Worm (Caenorhabditis elegans) whole organism, L3 larva: ENCODE results near the gene gpd-1.

Experiments
- R02D3.7 ChIP-seq: fragments of 150-350 bp; optimal IDR thresholded peaks from 2 replicates; lab custom pipeline; 2014; ENCODE audit warnings: missing biosample characterization, missing genetic modification characterization
- ceh-9 ChIP-seq: sonication (generic microtip); optimal IDR thresholded peaks from 2 replicates; lab custom pipeline; 2018; ENCODE audit warnings: missing biosample characterization, missing genetic modification characterization
- elt-2 ChIP-seq: sonication (generic microtip); optimal IDR thresholded peaks from 2 replicates; lab custom pipeline; 2016; ENCODE audit warnings: missing genetic modification reagents, mild to moderate bottlenecking, missing genetic modification characterization, missing compliant biosample characterization
- elt-3 ChIP-seq, 3 experiments: fragments of 150-350 bp in 1 of 3; sonication (generic microtip) in 2 of 3; optimal IDR thresholded peaks; 2 replicates in 2 of 3; 4 replicates in 1 of 3; lab custom pipeline; 2014 to 2017; ENCODE audit warnings: missing biosample characterization in 3 of 3, missing genetic modification characterization in 3 of 3

- TF ChIP-seq elt-3 (tag; optimal IDR thresholded peaks at IDR 0.05; lab: Kevin White, UChicago) (no peak), R02D3.7 (tag; lab: Kevin White, UChicago) (no peak), elt-2 (tag; lab: Kevin White, UChicago) (no peak), ceh-9 (tag; lab: Kevin White, UChicago) (no peak)
Measured at ce11 chrII:10373536-10374169, 20.3 kb upstream of the gpd-1 start.
